Fruit fly (Drosophila melanogaster): ENCODE data around the gene CG17764.

DNA sequence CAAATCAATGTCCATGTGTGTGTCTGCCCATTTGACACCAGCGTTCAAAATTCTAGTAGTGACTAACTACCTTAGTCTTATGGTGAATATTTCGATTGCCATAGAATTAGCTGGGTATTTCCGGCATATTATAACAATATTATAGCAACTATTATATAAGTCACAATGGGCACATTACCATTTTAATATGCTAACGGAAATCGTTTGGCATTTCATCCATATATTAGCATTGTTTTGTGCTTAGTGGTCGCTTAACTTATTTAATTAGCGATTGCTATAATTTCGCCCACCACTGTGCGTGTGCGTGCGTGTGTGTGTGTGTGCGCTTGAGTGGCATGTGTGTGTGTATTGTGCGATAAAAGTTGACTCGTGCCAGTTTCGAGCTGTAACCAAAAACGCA lies 29.5 kb upstream of the CG17764 start:
- TF ChIP-seq CG3919 (GFP tag; optimal IDR thresholded peaks at IDR 0.05), result peak; percentile 54
- TF ChIP-seq CG16779 (tag; optimal IDR thresholded peaks at IDR 0.05), result no peak
- TF ChIP-seq salr (GFP tag; optimal IDR thresholded peaks at IDR 0.05), result no peak
- TF ChIP-seq CG11762 (GFP tag; optimal IDR thresholded peaks at IDR 0.05; ENCODE audit: insufficient read depth), result no peak
- TF ChIP-seq CG11902 (GFP tag; optimal IDR thresholded peaks at IDR 0.05), result peak; percentile 63
- TF ChIP-seq CG34406 (GFP tag; optimal IDR thresholded peaks at IDR 0.05), result peak; percentile 68
- TF ChIP-seq Ets96B (tag; optimal IDR thresholded peaks at IDR 0.05), result peak; percentile 21
- peak; percentile 62 for TF ChIP-seq pdm3 (GFP tag; optimal IDR thresholded peaks at IDR 0.05)
- no peak for TF ChIP-seq Hr38 (GFP tag; optimal IDR thresholded peaks at IDR 0.05)
- no peak for TF ChIP-seq fd85E (GFP tag; optimal IDR thresholded peaks at IDR 0.05)
- peak; percentile 77 for TF ChIP-seq CG6854 (GFP tag; optimal IDR thresholded peaks at IDR 0.05)
- peak; percentile 74 for TF ChIP-seq Sox102F (GFP tag; optimal IDR thresholded peaks at IDR 0.05)
- TF ChIP-seq CG6163 (GFP tag; IDR thresholded peaks at IDR 0.05), result 0 out of 3 replicates have a peak, but pooled peaks have one; percentile 25
- TF ChIP-seq Hr39 (GFP tag; optimal IDR thresholded peaks at IDR 0.05), result peak; percentile 41

Measured in whole organism, prepupa.